Fruit fly (Drosophila melanogaster) whole organism, embryonic: Measurements from ENCODE around the gene CG31122.

Experiments used
- Asciz ChIP-seq: fragments of 200-800 bp; sonication (Bioruptor generic); optimal IDR thresholded peaks from 2 replicates; lab custom pipeline; 2017; ENCODE audit warnings: missing biosample characterization, mild to moderate bottlenecking, missing genetic modification characterization, missing genetic modification reagents
- Awh ChIP-seq: fragments of 200-800 bp; sonication (Bioruptor generic); IDR thresholded peaks from 2 replicates; pipeline ENCODE4, ENCODE4 v1.3.6; 2022; ENCODE audit warnings: missing biosample characterization, missing genetic modification characterization
- B-H1 ChIP-seq: fragments of 200-800 bp; sonication (Bioruptor generic); IDR thresholded peaks from 3 replicates; pipeline ENCODE4 v1.3.6; 2022; ENCODE audit warnings: missing biosample characterization, missing genetic modification characterization
- CG10147 ChIP-seq: fragments of 200-800 bp; sonication (Bioruptor generic); optimal IDR thresholded peaks from 2 replicates; lab custom pipeline; 2019; ENCODE audit warnings: missing biosample characterization, mild to moderate bottlenecking, missing genetic modification characterization, moderate library complexity
- CG10543 ChIP-seq: fragments of 200-800 bp; sonication (Bioruptor generic); optimal IDR thresholded peaks from 3 replicates; lab custom pipeline; 2017; ENCODE audit warnings: missing biosample characterization, mild to moderate bottlenecking, missing genetic modification characterization, moderate library complexity
- CG10959 ChIP-seq: fragments of 200-800 bp; sonication (Bioruptor generic); IDR thresholded peaks from 2 replicates; pipeline ENCODE4 v1.3.6; 2022; ENCODE audit warnings: missing biosample characterization, missing genetic modification characterization
- CG11247 ChIP-seq: fragments of 200-800 bp; sonication (Bioruptor generic); IDR thresholded peaks from 2 replicates; pipeline ENCODE4 v1.3.6; 2022; ENCODE audit warnings: missing biosample characterization, missing genetic modification characterization
- CG11504 ChIP-seq: fragments of 200-800 bp; sonication (Bioruptor generic); optimal IDR thresholded peaks from 3 replicates; lab custom pipeline; 2019; ENCODE audit warnings: missing biosample characterization, mild to moderate bottlenecking, missing genetic modification characterization, moderate library complexity
- CG11723 ChIP-seq: fragments of 200-800 bp; sonication (Bioruptor generic); optimal IDR thresholded peaks from 2 replicates; lab custom pipeline; 2017; ENCODE audit warnings: missing biosample characterization, mild to moderate bottlenecking, missing genetic modification characterization
- CG13894 ChIP-seq: fragments of 200-800 bp; sonication (Bioruptor generic); optimal IDR thresholded peaks from 3 replicates; lab custom pipeline; 2018; ENCODE audit warnings: missing biosample characterization, mild to moderate bottlenecking, missing genetic modification characterization, moderate library complexity
- CG15269 ChIP-seq: fragments of 200-800 bp; sonication (Bioruptor generic); optimal IDR thresholded peaks from 2 replicates; lab custom pipeline; 2018; ENCODE audit warnings: missing biosample characterization, mild to moderate bottlenecking, missing genetic modification characterization, moderate library complexity
- CG1603 ChIP-seq: fragments of 200-800 bp; sonication (Bioruptor generic); optimal IDR thresholded peaks from 2 replicates; lab custom pipeline; 2019; ENCODE audit warnings: missing biosample characterization, mild to moderate bottlenecking, missing genetic modification characterization, moderate library complexity
- CG1832 ChIP-seq: fragments of 200-800 bp; sonication (Bioruptor generic); optimal IDR thresholded peaks from 2 replicates; lab custom pipeline; 2017; ENCODE audit warnings: missing biosample characterization, mild to moderate bottlenecking, missing genetic modification characterization, inconsistent platforms
- CG18619 ChIP-seq: fragments of 200-800 bp; sonication (Bioruptor generic); optimal IDR thresholded peaks from 3 replicates; lab custom pipeline; 2017; ENCODE audit warnings: missing biosample characterization, mild to moderate bottlenecking, missing genetic modification characterization
- CG2712 ChIP-seq: fragments of 200-800 bp; optimal IDR thresholded peaks from 3 replicates; lab custom pipeline; 2019; ENCODE audit warnings: missing biosample characterization, mild to moderate bottlenecking, missing genetic modification characterization, moderate library complexity
- CG3065 ChIP-seq: fragments of 200-800 bp; sonication (Bioruptor generic); optimal IDR thresholded peaks from 2 replicates; lab custom pipeline; 2016; ENCODE audit warnings: missing biosample characterization, missing genetic modification characterization
- CG32767 ChIP-seq: fragments of 200-800 bp; sonication (Bioruptor generic); IDR thresholded peaks from 2 replicates; pipeline ENCODE4 v1.3.6; 2022; ENCODE audit warnings: missing biosample characterization, missing genetic modification characterization
- CG34224 ChIP-seq: fragments of 200-800 bp; sonication (Bioruptor generic); IDR thresholded peaks from 3 replicates; pipeline ENCODE4 v1.3.6; 2022; ENCODE audit warnings: missing biosample characterization, missing genetic modification characterization; ENCODE audit not compliant: partially characterized antibody
- CG34376 ChIP-seq: fragments of 200-800 bp; sonication (Bioruptor generic); optimal IDR thresholded peaks from 2 replicates; lab custom pipeline; 2018; ENCODE audit warnings: missing biosample characterization, mild to moderate bottlenecking, missing genetic modification characterization
- CG9215 ChIP-seq: fragments of 200-800 bp; sonication (Bioruptor generic); IDR thresholded peaks from 2 replicates; pipeline ENCODE4 v1.3.6; 2022; ENCODE audit warnings: missing biosample characterization, missing genetic modification characterization
- CG9727 ChIP-seq: fragments of 200-800 bp; sonication (Bioruptor generic); optimal IDR thresholded peaks from 3 replicates; lab custom pipeline; 2017; ENCODE audit warnings: missing biosample characterization, mild to moderate bottlenecking, missing genetic modification characterization
- CG9876 ChIP-seq: fragments of 200-800 bp; sonication (Bioruptor generic); optimal IDR thresholded peaks from 2 replicates; lab custom pipeline; 2016; ENCODE audit warnings: missing biosample characterization, missing genetic modification characterization
- CHES-1-like ChIP-seq: fragments of 200-800 bp; sonication (Bioruptor generic); optimal IDR thresholded peaks from 2 replicates; lab custom pipeline; 2016; ENCODE audit warnings: missing biosample characterization, missing genetic modification characterization
- CoRest ChIP-seq: fragments of 200-800 bp; sonication (Bioruptor generic); optimal IDR thresholded peaks from 3 replicates; lab custom pipeline; 2018; ENCODE audit warnings: missing biosample characterization, mild to moderate bottlenecking, missing genetic modification characterization, moderate library complexity
- D19B ChIP-seq: fragments of 200-800 bp; sonication (Bioruptor generic); optimal IDR thresholded peaks from 2 replicates; lab custom pipeline; 2017; ENCODE audit warnings: missing biosample characterization, mild to moderate bottlenecking, missing genetic modification characterization
- Dip3 ChIP-seq: fragments of 200-800 bp; sonication (Bioruptor generic); optimal IDR thresholded peaks from 3 replicates; lab custom pipeline; 2016; ENCODE audit warnings: missing biosample characterization, missing genetic modification characterization
- Dp ChIP-seq: fragments of 200-800 bp; sonication (Bioruptor generic); optimal IDR thresholded peaks from 2 replicates; lab custom pipeline; 2018; ENCODE audit warnings: missing biosample characterization, mild to moderate bottlenecking, missing genetic modification characterization, moderate library complexity
- Eip74EF ChIP-seq, 2 experiments: fragments of 200-800 bp in 1 of 2; fragments of >200 bp in 1 of 2; sonication (Bioruptor generic) in 1 of 2; optimal IDR thresholded peaks; 2 replicates each; lab custom pipeline; 2017 to 2019; ENCODE audit warnings: missing biosample characterization in 2 of 2, missing genetic modification characterization in 2 of 2, mild to moderate bottlenecking in 1 of 2, moderate library complexity in 1 of 2
- Elba2 ChIP-seq: fragments of 200-800 bp; sonication (Bioruptor generic); optimal IDR thresholded peaks from 3 replicates; lab custom pipeline; 2016; ENCODE audit warnings: missing biosample characterization, missing genetic modification characterization
- Ets97D ChIP-seq: fragments of 200-800 bp; sonication (Bioruptor generic); optimal IDR thresholded peaks from 3 replicates; lab custom pipeline; 2016; ENCODE audit warnings: missing biosample characterization, missing genetic modification characterization
- Lpt ChIP-seq: fragments of >200 bp; optimal IDR thresholded peaks from 2 replicates; lab custom pipeline; 2018; ENCODE audit warnings: missing biosample characterization, missing genetic modification characterization
- MBD-R2 ChIP-seq: fragments of 200-800 bp; sonication (Bioruptor generic); IDR thresholded peaks from 2 replicates; pipeline ENCODE4 v1.3.6; 2022; ENCODE audit warnings: missing biosample characterization, missing genetic modification characterization
- NC2β ChIP-seq: fragments of 200-800 bp; sonication (Bioruptor generic); optimal IDR thresholded peaks from 2 replicates; lab custom pipeline; 2016; ENCODE audit warnings: missing biosample characterization, missing genetic modification characterization
- Ravus ChIP-seq: fragments of 200-800 bp; sonication (Bioruptor generic); IDR thresholded peaks from 2 replicates; pipeline ENCODE4 v1.3.6; 2022; ENCODE audit warnings: missing biosample characterization, missing genetic modification characterization
- Taf1 ChIP-seq: fragments of 200-800 bp; sonication (Bioruptor generic); IDR thresholded peaks from 2 replicates; pipeline ENCODE4 v1.3.6; 2022; ENCODE audit warnings: missing biosample characterization, missing genetic modification characterization
- Xbp1 ChIP-seq: fragments of 200-800 bp; sonication (Bioruptor generic); optimal IDR thresholded peaks from 3 replicates; lab custom pipeline; 2016; ENCODE audit warnings: missing biosample characterization, mild to moderate bottlenecking, missing genetic modification characterization
- ash1 ChIP-seq: fragments of 200-800 bp; sonication (Bioruptor generic); optimal IDR thresholded peaks from 2 replicates; lab custom pipeline; 2018; ENCODE audit warnings: missing biosample characterization, mild to moderate bottlenecking, missing genetic modification characterization
- bsh ChIP-seq, 2 experiments: fragments of 200-800 bp; sonication (Bioruptor generic); optimal IDR thresholded peaks; 2 replicates each; lab custom pipeline; 2017 to 2018; ENCODE audit warnings: mild to moderate bottlenecking in 2 of 2, missing biosample characterization in 2 of 2, missing genetic modification characterization in 2 of 2, moderate library complexity in 1 of 2
- chif ChIP-seq, 2 experiments: fragments of 200-800 bp; sonication (Bioruptor generic); optimal IDR thresholded peaks; 3 replicates each; lab custom pipeline; 2016; ENCODE audit warnings: missing biosample characterization in 2 of 2, missing genetic modification characterization in 2 of 2
- crc ChIP-seq: fragments of 200-800 bp; sonication (Bioruptor generic); optimal IDR thresholded peaks from 2 replicates; lab custom pipeline; 2016; ENCODE audit warnings: missing biosample characterization, missing genetic modification characterization
- esg ChIP-seq: fragments of 200-800 bp; sonication (Bioruptor generic); conservative IDR thresholded peaks from 2 replicates; pipeline ENCODE4 v1.3.6; 2022; ENCODE audit warnings: missing biosample characterization, missing genetic modification characterization
- gsb ChIP-seq: fragments of 200-800 bp; sonication (Bioruptor generic); IDR thresholded peaks from 2 replicates; pipeline ENCODE4 v1.3.6; 2022; ENCODE audit warnings: missing biosample characterization, missing genetic modification characterization
- jigr1 ChIP-seq: fragments of 200-800 bp; sonication (Bioruptor generic); IDR thresholded peaks from 3 replicates; pipeline ENCODE4 v1.3.6; 2022; ENCODE audit warnings: missing biosample characterization, missing genetic modification characterization
- klu ChIP-seq: fragments of 200-800 bp; sonication (Bioruptor generic); IDR thresholded peaks from 2 replicates; pipeline ENCODE4 v1.3.6; 2022; ENCODE audit warnings: missing biosample characterization, missing genetic modification characterization
- pho ChIP-seq: fragments of 200-800 bp; sonication (Bioruptor generic); optimal IDR thresholded peaks from 2 replicates; lab custom pipeline; 2016; ENCODE audit warnings: missing biosample characterization, missing genetic modification characterization
- scrt ChIP-seq: fragments of 200-800 bp; sonication (Bioruptor generic); optimal IDR thresholded peaks from 2 replicates; lab custom pipeline; 2018; ENCODE audit warnings: missing biosample characterization, mild to moderate bottlenecking, missing genetic modification characterization, moderate library complexity
- sna ChIP-seq: fragments of 200-800 bp; sonication (Bioruptor generic); IDR thresholded peaks from 2 replicates; pipeline ENCODE4 v1.3.6; 2022; ENCODE audit warnings: missing biosample characterization, missing genetic modification characterization; ENCODE audit not compliant: partially characterized antibody
- toy ChIP-seq: fragments of 200-800 bp; sonication (Bioruptor generic); IDR thresholded peaks from 2 replicates; pipeline ENCODE4 v1.3.6; 2022; ENCODE audit warnings: missing biosample characterization, missing genetic modification characterization
- vvl ChIP-seq: fragments of 200-800 bp; sonication (Bioruptor generic); IDR thresholded peaks from 2 replicates; pipeline ENCODE4 v1.3.6; 2022; ENCODE audit warnings: missing biosample characterization, missing genetic modification characterization

CG31122 gene

dm6 chr3R:18436550-18437362, 24.1 kb upstream of the CG31122 start (continued):
- no peak; the same call in 1 of the 2 replicates for TF ChIP-seq vvl (GFP tag; lab: Robert Waterston, UW)
- TF ChIP-seq esg (GFP tag; lab: Robert Waterston, UW): peak; percentile 58
- no peak for TF ChIP-seq sna (GFP tag; lab: Robert Waterston, UW)
- no peak for TF ChIP-seq toy (GFP tag; lab: Robert Waterston, UW)
- TF ChIP-seq Dip3 (GFP tag; lab: Kevin White, UChicago): peak; percentile 64
- TF ChIP-seq D19B (GFP tag; lab: Kevin White, UChicago): peak; percentile 99
- TF ChIP-seq Eip74EF (GFP tag; optimal IDR thresholded peaks at IDR 0.05; lab: Kevin White, UChicago): no peak
- TF ChIP-seq Ravus: peak; percentile 15; the same call in 1 of the 2 replicates
- 0 out of 2 replicates have a peak, but pooled peaks have one; percentile 6 for TF ChIP-seq CG11247 (GFP tag; lab: Robert Waterston, UW)
- TF ChIP-seq CG9876 (GFP tag; lab: Kevin White, UChicago): no peak
- peak; percentile 61 for TF ChIP-seq CG9727
- peak; percentile 80 for TF ChIP-seq CG1832
- no peak for TF ChIP-seq CG32767 (GFP tag; lab: Robert Waterston, UW)
- TF ChIP-seq Ets97D (GFP tag; lab: Kevin White, UChicago): no peak
- no peak for TF ChIP-seq Dp
- TF ChIP-seq ash1 (GFP tag; lab: Kevin White, UChicago): no peak
- peak; percentile 39; the same call in 1 of the 2 replicates for TF ChIP-seq Taf1 (GFP tag; lab: Robert Waterston, UW)
- TF ChIP-seq CG9215 (GFP tag; lab: Robert Waterston, UW): peak; percentile 54
- peak; percentile 24 for TF ChIP-seq CG13894 (tag; lab: Kevin White, UChicago)
- TF ChIP-seq Xbp1: peak; percentile 58
- TF ChIP-seq CG10147 (GFP tag; lab: Kevin White, UChicago): no peak
- TF ChIP-seq NC2β (GFP tag; lab: Kevin White, UChicago): peak; percentile 21
- TF ChIP-seq MBD-R2 (GFP tag; lab: Robert Waterston, UW): peak; percentile 32; the same call in 1 of the 2 replicates
- no peak for TF ChIP-seq Awh
- TF ChIP-seq CHES-1-like (GFP tag; lab: Kevin White, UChicago): peak; percentile 40
- peak; percentile 50 to 51 for TF ChIP-seq bsh (GFP tag; optimal IDR thresholded peaks at IDR 0.05; lab: Kevin White, UChicago)
- TF ChIP-seq crc (GFP tag; lab: Kevin White, UChicago): peak; percentile 38
- TF ChIP-seq CG1603: peak; percentile 68
- no peak for TF ChIP-seq gsb
- TF ChIP-seq Asciz (GFP tag; lab: Kevin White, UChicago): peak; percentile 57
- TF ChIP-seq CG34224 (GFP tag; lab: Robert Waterston, UW): no peak
- peak; percentile 63 for TF ChIP-seq CG15269 (tag; lab: Kevin White, UChicago)
- TF ChIP-seq CG10543: peak; percentile 7
- TF ChIP-seq pho (GFP tag; lab: Kevin White, UChicago): peak; percentile 71
- TF ChIP-seq scrt: peak; percentile 49
- no peak for TF ChIP-seq CG10959 (GFP tag; lab: Robert Waterston, UW)
- TF ChIP-seq CG18619 (GFP tag; lab: Kevin White, UChicago): peak; percentile 53
- TF ChIP-seq Elba2 (GFP tag; lab: Kevin White, UChicago): no peak
- TF ChIP-seq CG3065 (GFP tag; lab: Kevin White, UChicago): no peak
- TF ChIP-seq CG11723: peak; percentile 27
- peak; percentile 82 for TF ChIP-seq CG11504 (tag; lab: Kevin White, UChicago)
- no peak for TF ChIP-seq jigr1 (GFP tag; lab: Robert Waterston, UW)
- TF ChIP-seq chif (GFP tag; optimal IDR thresholded peaks at IDR 0.05; lab: Kevin White, UChicago): peak; percentile 16 to 66
- TF ChIP-seq CoRest: peak; percentile 65
- no peak for TF ChIP-seq Lpt (GFP tag; lab: Kevin White, UChicago)
- TF ChIP-seq klu (GFP tag; lab: Robert Waterston, UW): no peak
- peak; percentile 27 for TF ChIP-seq CG34376 (GFP tag; lab: Kevin White, UChicago)
- 0 out of 3 replicates have a peak, but pooled peaks have one; percentile 12 for TF ChIP-seq B-H1 (GFP tag; lab: Robert Waterston, UW)
- TF ChIP-seq CG2712 (tag; lab: Kevin White, UChicago): peak; percentile 41
